Fruit fly (Drosophila melanogaster): ENCODE data around the gene CG5421.

DNA sequence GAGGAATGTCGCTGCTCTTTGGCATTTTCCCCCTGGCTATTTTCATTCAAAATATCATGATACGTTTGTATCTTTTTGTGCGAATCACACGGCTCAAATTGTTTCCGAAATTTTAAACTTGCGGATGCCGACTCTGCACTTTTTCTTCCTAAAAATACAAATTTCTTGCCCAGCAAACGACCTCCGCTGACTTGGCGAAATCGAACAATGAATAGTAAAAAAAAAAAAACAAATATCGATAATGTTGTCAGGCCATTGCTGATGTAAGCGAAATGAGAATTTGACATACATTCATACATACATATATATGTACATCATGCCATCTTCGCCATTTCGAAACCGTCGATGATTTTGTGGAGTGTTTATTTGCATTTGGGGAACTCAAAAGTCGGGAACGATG, 32.1 kb upstream of the CG5421 start:
- TF ChIP-seq CrebA (GFP tag; optimal IDR thresholded peaks at IDR 0.05; ENCODE audit: borderline replicate concordance) (no peak), Hr78 (GFP tag; optimal IDR thresholded peaks at IDR 0.05) (no peak), Abd-B (GFP tag; optimal IDR thresholded peaks at IDR 0.05) (no peak), pan (optimal IDR thresholded peaks at IDR 0.05) (no peak), Hnf4 (GFP tag; optimal IDR thresholded peaks at IDR 0.05) (no peak), Jra (GFP tag; optimal IDR thresholded peaks at IDR 0.05) (no peak), lola (GFP tag; optimal IDR thresholded peaks at IDR 0.05) (no peak), foxo (GFP tag; optimal IDR thresholded peaks at IDR 0.05) (no peak), jim (GFP tag; optimal IDR thresholded peaks at IDR 0.05) (no peak), woc (GFP tag; optimal IDR thresholded peaks at IDR 0.05) (no peak), GATAd (GFP tag; optimal IDR thresholded peaks at IDR 0.05) (no peak)
